Fruit fly (Drosophila melanogaster) whole organism, embryonic: ENCODE results near the gene CG9184.

Source experiments
- Asciz ChIP-seq: fragments of 200-800 bp; sonication (Bioruptor generic); optimal IDR thresholded peaks from 2 replicates; lab custom pipeline; 2017; ENCODE audit warnings: missing biosample characterization, mild to moderate bottlenecking, missing genetic modification characterization, missing genetic modification reagents
- BtbVII ChIP-seq: fragments of 200-800 bp; sonication (Bioruptor generic); optimal IDR thresholded peaks from 3 replicates; lab custom pipeline; 2017; ENCODE audit warnings: missing biosample characterization, mild to moderate bottlenecking, missing genetic modification characterization
- CG10267 ChIP-seq: fragments of 200-800 bp; sonication (Bioruptor generic); optimal IDR thresholded peaks from 2 replicates; lab custom pipeline; 2018; ENCODE audit warnings: missing biosample characterization, mild to moderate bottlenecking, missing genetic modification characterization, moderate library complexity
- CG11504 ChIP-seq: fragments of 200-800 bp; sonication (Bioruptor generic); optimal IDR thresholded peaks from 3 replicates; lab custom pipeline; 2019; ENCODE audit warnings: missing biosample characterization, mild to moderate bottlenecking, missing genetic modification characterization, moderate library complexity
- CG11695 ChIP-seq: fragments of 200-800 bp; sonication (Bioruptor generic); IDR thresholded peaks from 3 replicates; pipeline ENCODE4 v1.3.6; 2022; ENCODE audit warnings: missing biosample characterization, missing genetic modification characterization
- CG12219 ChIP-seq: fragments of 200-800 bp; sonication (Bioruptor generic); optimal IDR thresholded peaks from 3 replicates; lab custom pipeline; 2018; ENCODE audit warnings: missing biosample characterization, mild to moderate bottlenecking, missing genetic modification characterization
- CG12659 ChIP-seq: fragments of 200-800 bp; sonication (Bioruptor generic); optimal IDR thresholded peaks from 3 replicates; lab custom pipeline; 2017; ENCODE audit warnings: mild to moderate bottlenecking, missing biosample characterization, missing genetic modification reagents, missing genetic modification characterization
- CG12942 ChIP-seq: fragments of 200-800 bp; sonication (Bioruptor generic); optimal IDR thresholded peaks from 3 replicates; lab custom pipeline; 2016; ENCODE audit warnings: missing biosample characterization, missing genetic modification characterization
- CG13123 ChIP-seq: fragments of 200-800 bp; sonication (Bioruptor generic); optimal IDR thresholded peaks from 2 replicates; lab custom pipeline; 2016; ENCODE audit warnings: missing biosample characterization, missing genetic modification characterization
- CG13894 ChIP-seq: fragments of 200-800 bp; sonication (Bioruptor generic); optimal IDR thresholded peaks from 3 replicates; lab custom pipeline; 2018; ENCODE audit warnings: missing biosample characterization, mild to moderate bottlenecking, missing genetic modification characterization, moderate library complexity
- CG1529 ChIP-seq: fragments of 200-800 bp; sonication (Bioruptor generic); optimal IDR thresholded peaks from 3 replicates; lab custom pipeline; 2018; ENCODE audit warnings: missing biosample characterization, missing genetic modification characterization
- CG17186 ChIP-seq: fragments of 200-800 bp; sonication (Bioruptor generic); optimal IDR thresholded peaks from 3 replicates; lab custom pipeline; 2017; ENCODE audit warnings: missing biosample characterization, missing genetic modification reagents, missing genetic modification characterization
- CG31388 ChIP-seq: fragments of 200-800 bp; sonication (Bioruptor generic); optimal IDR thresholded peaks from 2 replicates; lab custom pipeline; 2016; ENCODE audit warnings: missing biosample characterization, missing genetic modification characterization
- CG33213 ChIP-seq: fragments of 200-800 bp; sonication (Bioruptor generic); optimal IDR thresholded peaks from 3 replicates; lab custom pipeline; 2016; ENCODE audit warnings: missing biosample characterization, missing genetic modification characterization
- CG3726 ChIP-seq: fragments of 200-800 bp; sonication (Bioruptor generic); IDR thresholded peaks from 3 replicates; pipeline ENCODE4, ENCODE4 v1.3.6; 2022; ENCODE audit warnings: missing biosample characterization, missing genetic modification characterization
- CG4404 ChIP-seq: fragments of 200-800 bp; sonication (Bioruptor generic); IDR thresholded peaks from 2 replicates; pipeline ENCODE4 v1.3.6; 2022; ENCODE audit warnings: missing biosample characterization, missing genetic modification characterization
- CG5180 ChIP-seq: fragments of 200-800 bp; sonication (Bioruptor generic); optimal IDR thresholded peaks from 3 replicates; lab custom pipeline; 2017; ENCODE audit warnings: missing biosample characterization, missing genetic modification characterization, mild to moderate bottlenecking, moderate library complexity, missing genetic modification reagents
- CG6175 ChIP-seq: fragments of 200-800 bp; sonication (Bioruptor generic); IDR thresholded peaks from 3 replicates; pipeline ENCODE4 v1.3.6; 2022; ENCODE audit warnings: missing biosample characterization, missing genetic modification characterization
- CG7987 ChIP-seq: fragments of 200-800 bp; sonication (Bioruptor generic); optimal IDR thresholded peaks from 2 replicates; lab custom pipeline; 2018; ENCODE audit warnings: missing biosample characterization, mild to moderate bottlenecking, missing genetic modification characterization, moderate library complexity
- CG9876 ChIP-seq: fragments of 200-800 bp; sonication (Bioruptor generic); optimal IDR thresholded peaks from 2 replicates; lab custom pipeline; 2016; ENCODE audit warnings: missing biosample characterization, missing genetic modification characterization
- Dad ChIP-seq: fragments of 200-800 bp; sonication (Bioruptor generic); optimal IDR thresholded peaks from 3 replicates; lab custom pipeline; 2016; ENCODE audit warnings: missing biosample characterization, missing genetic modification characterization
- Dbx ChIP-seq: fragments of 200-800 bp; sonication (Bioruptor generic); IDR thresholded peaks from 3 replicates; pipeline ENCODE4 v1.3.6; 2022; ENCODE audit warnings: missing biosample characterization, missing genetic modification characterization
- Deaf1 ChIP-seq: fragments of 200-800 bp; optimal IDR thresholded peaks from 3 replicates; lab custom pipeline; 2019; ENCODE audit warnings: missing biosample characterization, mild to moderate bottlenecking, missing genetic modification characterization, moderate library complexity
- Dip3 ChIP-seq: fragments of 200-800 bp; sonication (Bioruptor generic); optimal IDR thresholded peaks from 3 replicates; lab custom pipeline; 2016; ENCODE audit warnings: missing biosample characterization, missing genetic modification characterization
- E2f2 ChIP-seq: fragments of 200-800 bp; sonication (Bioruptor generic); IDR thresholded peaks from 2 replicates; pipeline ENCODE4 v1.3.6; 2022; ENCODE audit warnings: missing biosample characterization, missing genetic modification characterization
- GATAe ChIP-seq: fragments of 200-800 bp; sonication (Bioruptor generic); conservative IDR thresholded peaks from 2 replicates; pipeline ENCODE4 v1.3.6; 2022; ENCODE audit warnings: missing biosample characterization, missing genetic modification characterization
- H2.0 ChIP-seq: fragments of 200-800 bp; sonication (Bioruptor generic); IDR thresholded peaks from 2 replicates; pipeline ENCODE4 v1.3.6; 2022; ENCODE audit warnings: missing biosample characterization, missing genetic modification characterization
- HLH3B ChIP-seq: fragments of 200-800 bp; sonication (Bioruptor generic); IDR thresholded peaks from 2 replicates; pipeline ENCODE4 v1.3.6; 2022; ENCODE audit warnings: missing biosample characterization, missing genetic modification characterization
- Hr78 ChIP-seq, 2 experiments: fragments of 200-800 bp in 1 of 2; fragments of >200 bp in 1 of 2; sonication (Bioruptor generic) in 1 of 2; optimal IDR thresholded peaks; 2 replicates each; lab custom pipeline; 2017 to 2019; ENCODE audit warnings: missing biosample characterization in 2 of 2, missing genetic modification characterization in 2 of 2, mild to moderate bottlenecking in 1 of 2, moderate library complexity in 1 of 2
- MTF-1 ChIP-seq: fragments of 200-800 bp; sonication (Bioruptor generic); optimal IDR thresholded peaks from 2 replicates; lab custom pipeline; 2018; ENCODE audit warnings: missing biosample characterization, mild to moderate bottlenecking, missing genetic modification characterization, borderline replicate concordance
- Med ChIP-seq: fragments of 200-800 bp; sonication (Bioruptor generic); peaks from one replicate; lab custom pipeline; 2016; ENCODE audit warnings: missing biosample characterization, missing genetic modification characterization, mild to moderate bottlenecking, inconsistent platforms, moderate library complexity
- Meics ChIP-seq: fragments of 200-800 bp; sonication (Bioruptor generic); optimal IDR thresholded peaks from 2 replicates; lab custom pipeline; 2017; ENCODE audit warnings: missing biosample characterization, mild to moderate bottlenecking, missing genetic modification characterization
- NC2β ChIP-seq: fragments of 200-800 bp; sonication (Bioruptor generic); optimal IDR thresholded peaks from 2 replicates; lab custom pipeline; 2016; ENCODE audit warnings: missing biosample characterization, missing genetic modification characterization
- Optix ChIP-seq: fragments of 200-800 bp; sonication (Bioruptor generic); IDR thresholded peaks from 3 replicates; pipeline ENCODE4 v1.3.6; 2022; ENCODE audit warnings: missing biosample characterization, missing genetic modification characterization
- Pdp1 ChIP-seq, 2 experiments: fragments of 200-800 bp; sonication (Bioruptor generic); optimal IDR thresholded peaks; 3 replicates each; lab custom pipeline; 2016; ENCODE audit warnings: missing biosample characterization in 2 of 2, missing genetic modification characterization in 2 of 2, mild to moderate bottlenecking in 1 of 2, moderate library complexity in 1 of 2
- Sox100B ChIP-seq: fragments of 200-800 bp; sonication (Bioruptor generic); optimal IDR thresholded peaks from 3 replicates; lab custom pipeline; 2018; ENCODE audit warnings: missing biosample characterization, mild to moderate bottlenecking, missing genetic modification characterization
- Sox102F ChIP-seq: fragments of 200-800 bp; sonication (Bioruptor generic); optimal IDR thresholded peaks from 2 replicates; lab custom pipeline; 2018; ENCODE audit warnings: missing biosample characterization, mild to moderate bottlenecking, missing genetic modification characterization, moderate library complexity
- ato ChIP-seq: fragments of 200-800 bp; sonication (Bioruptor generic); IDR thresholded peaks from 2 replicates; pipeline ENCODE4 v1.3.6; 2022; ENCODE audit warnings: missing biosample characterization, missing genetic modification characterization; ENCODE audit not compliant: partially characterized antibody
- bab2 ChIP-seq: fragments of 200-800 bp; sonication (Bioruptor generic); optimal IDR thresholded peaks from 2 replicates; lab custom pipeline; 2016; ENCODE audit warnings: missing biosample characterization, missing genetic modification characterization
- bigmax ChIP-seq: fragments of 200-800 bp; sonication (Bioruptor generic); optimal IDR thresholded peaks from 2 replicates; lab custom pipeline; 2018; ENCODE audit warnings: missing biosample characterization, mild to moderate bottlenecking, missing genetic modification characterization
- dmrt99B ChIP-seq: fragments of 200-800 bp; sonication (Bioruptor generic); optimal IDR thresholded peaks from 2 replicates; lab custom pipeline; 2018; ENCODE audit warnings: missing biosample characterization, mild to moderate bottlenecking, missing genetic modification characterization, moderate library complexity
- fd96Cb ChIP-seq: fragments of 200-800 bp; sonication (Bioruptor generic); optimal IDR thresholded peaks from 2 replicates; lab custom pipeline; 2018; ENCODE audit warnings: missing biosample characterization, mild to moderate bottlenecking, missing genetic modification characterization, moderate library complexity
- hb ChIP-seq: fragments of 200-800 bp; sonication (Bioruptor generic); IDR thresholded peaks from 3 replicates; pipeline ENCODE4 v1.3.6; 2022; ENCODE audit warnings: missing biosample characterization, missing genetic modification characterization; ENCODE audit not compliant: partially characterized antibody
- p53 ChIP-seq: fragments of 200-800 bp; sonication (Bioruptor generic); optimal IDR thresholded peaks from 2 replicates; lab custom pipeline; 2016; ENCODE audit warnings: missing biosample characterization, missing genetic modification characterization
- pzg ChIP-seq: fragments of 200-800 bp; sonication (Bioruptor generic); optimal IDR thresholded peaks from 3 replicates; lab custom pipeline; 2018; ENCODE audit warnings: missing biosample characterization, mild to moderate bottlenecking, missing genetic modification characterization, moderate library complexity
- rib ChIP-seq: fragments of 200-800 bp; sonication (Bioruptor generic); IDR thresholded peaks from 2 replicates; pipeline ENCODE4 v1.3.6; 2022; ENCODE audit warnings: missing biosample characterization, missing genetic modification characterization
- tll ChIP-seq, 2 experiments: fragments of 200-800 bp in 1 of 2; fragments of >200 bp in 1 of 2; sonication (Bioruptor generic) in 1 of 2; optimal IDR thresholded peaks; 2 replicates each; lab custom pipeline; 2017 to 2019; ENCODE audit warnings: missing biosample characterization in 2 of 2, missing genetic modification characterization in 2 of 2, mild to moderate bottlenecking in 1 of 2, moderate library complexity in 1 of 2
- trh ChIP-seq: fragments of 200-800 bp; sonication (Bioruptor generic); optimal IDR thresholded peaks from 2 replicates; lab custom pipeline; 2016; ENCODE audit warnings: missing biosample characterization, missing genetic modification characterization
- wdn ChIP-seq: fragments of 200-800 bp; sonication (Bioruptor generic); IDR thresholded peaks from 2 replicates; pipeline ENCODE4 v1.3.6; 2022; ENCODE audit warnings: missing biosample characterization, missing genetic modification characterization
- z ChIP-seq: fragments of 200-800 bp; sonication (Bioruptor generic); IDR thresholded peaks from 3 replicates; pipeline ENCODE4 v1.3.6; 2022; ENCODE audit warnings: missing biosample characterization, missing genetic modification characterization
- zen ChIP-seq: fragments of 200-800 bp; sonication (Bioruptor generic); optimal IDR thresholded peaks from 3 replicates; lab custom pipeline; 2018; ENCODE audit warnings: missing biosample characterization, mild to moderate bottlenecking, missing genetic modification characterization, moderate library complexity

The CG9184 gene

DNA sequence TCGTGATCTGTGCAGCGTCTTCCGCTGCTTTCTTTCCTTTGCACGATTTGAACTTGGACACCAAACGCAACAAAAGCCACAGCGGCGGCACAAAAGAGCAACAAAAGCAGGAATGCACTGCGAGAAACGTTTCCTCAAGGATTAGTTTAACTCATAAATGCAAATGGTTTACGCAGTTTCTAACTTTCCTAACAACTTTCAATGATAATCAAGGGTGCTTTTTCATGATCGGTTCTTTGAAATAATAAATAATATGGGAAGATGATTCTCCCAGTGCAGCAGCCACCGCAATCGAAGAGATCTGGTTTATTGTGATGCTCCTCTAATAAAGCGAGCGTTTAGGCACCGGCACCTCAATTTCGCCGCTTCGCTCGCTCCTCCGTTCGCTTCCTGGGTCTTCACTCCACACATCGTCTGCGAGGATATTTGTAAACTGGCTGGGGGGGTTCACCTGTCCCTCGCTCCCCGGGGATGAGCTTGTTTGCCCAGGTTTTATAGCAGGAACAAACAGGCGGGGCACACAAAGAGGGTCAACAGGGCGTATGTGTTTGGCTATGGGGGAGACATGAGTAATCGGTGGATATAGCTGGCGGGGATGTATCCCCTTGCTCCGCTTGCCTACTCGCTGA, 3.4 kb downstream of the CG9184 start (continued):
- TF ChIP-seq CG9876 (no peak), CG11504 (peak; percentile 89), hb (no peak), dmrt99B (tag; lab: Kevin White, UChicago) (peak; percentile 92), zen (tag; lab: Kevin White, UChicago) (peak; percentile 38), GATAe (GFP tag; lab: Robert Waterston, UW) (no peak), Sox102F (peak; percentile 93), CG12942 (peak; percentile 68), BtbVII (GFP tag; lab: Kevin White, UChicago) (no peak), CG33213 (peak; percentile 66), z (0 out of 3 replicates have a peak, but pooled peaks have one; percentile 17), bab2 (peak; percentile 17), p53 (GFP tag; lab: Kevin White, UChicago) (peak; percentile 13), HLH3B (GFP tag; lab: Robert Waterston, UW) (peak; percentile 85), H2.0 (GFP tag; lab: Robert Waterston, UW) (peak; percentile 76), Dbx (GFP tag; lab: Robert Waterston, UW) (peak; percentile 53; the same call in 1 of the 3 replicates), Dad (peak; percentile 45), tll (GFP tag; optimal IDR thresholded peaks at IDR 0.05; lab: Kevin White, UChicago) (no peak), CG17186 (GFP tag; lab: Kevin White, UChicago) (peak; percentile 39), CG5180 (peak; percentile 73), CG10267 (tag; lab: Kevin White, UChicago) (peak; percentile 21), CG3726 (GFP tag; lab: Robert Waterston, UW) (peak; percentile 30; the same call in 2 of the 3 replicates), Dip3 (GFP tag; lab: Kevin White, UChicago) (peak; percentile 47), Med (GFP tag; lab: Kevin White, UChicago) (peak; percentile 78), Deaf1 (peak; percentile 28), MTF-1 (GFP tag; lab: Kevin White, UChicago) (peak; percentile 58), Meics (GFP tag; lab: Kevin White, UChicago) (peak; percentile 58), wdn (no peak), pzg (no peak), CG12659 (GFP tag; lab: Kevin White, UChicago) (peak; percentile 74), CG13894 (no peak), rib (GFP tag; lab: Robert Waterston, UW) (no peak), CG11695 (GFP tag; lab: Robert Waterston, UW) (peak; percentile 62), bigmax (GFP tag; lab: Kevin White, UChicago) (no peak), NC2β (GFP tag; lab: Kevin White, UChicago) (peak; percentile 75)

dm6 chr3L:1318241-1318640, 4.4 kb downstream of the CG9184 start, which contains the start of gene Myo61F:
Gene Myo61F, plus strand, starts transcription at chr3L:1318480.
- TF ChIP-seq CG1529 (GFP tag; lab: Kevin White, UChicago) (no peak), Hr78 (GFP tag; optimal IDR thresholded peaks at IDR 0.05; lab: Kevin White, UChicago) (peak in 1 of 2 experiments; percentile 38), Asciz (GFP tag; lab: Kevin White, UChicago) (no peak), ato (GFP tag; lab: Robert Waterston, UW) (peak; percentile 44; the same call in 1 of the 2 replicates), Pdp1 (GFP tag; optimal IDR thresholded peaks at IDR 0.05; lab: Kevin White, UChicago) (peak in 1 of 2 experiments; percentile 94), fd96Cb (tag; lab: Kevin White, UChicago) (no peak), Sox100B (GFP tag; lab: Kevin White, UChicago) (no peak), CG6175 (no peak), CG31388 (GFP tag; lab: Kevin White, UChicago) (no peak), CG4404 (GFP tag; lab: Robert Waterston, UW) (no peak), CG7987 (GFP tag; lab: Kevin White, UChicago) (peak; percentile 20), CG13123 (GFP tag; lab: Kevin White, UChicago) (no peak), trh (GFP tag; lab: Kevin White, UChicago) (no peak), bigmax (GFP tag; lab: Kevin White, UChicago) (no peak), CG12219 (no peak), Optix (GFP tag; lab: Robert Waterston, UW) (no peak), E2f2 (GFP tag; lab: Robert Waterston, UW) (peak; percentile 89)
